Worm (Caenorhabditis elegans): ENCODE results near the gene R07B7.6.

R07B7.6 gene

DNA sequence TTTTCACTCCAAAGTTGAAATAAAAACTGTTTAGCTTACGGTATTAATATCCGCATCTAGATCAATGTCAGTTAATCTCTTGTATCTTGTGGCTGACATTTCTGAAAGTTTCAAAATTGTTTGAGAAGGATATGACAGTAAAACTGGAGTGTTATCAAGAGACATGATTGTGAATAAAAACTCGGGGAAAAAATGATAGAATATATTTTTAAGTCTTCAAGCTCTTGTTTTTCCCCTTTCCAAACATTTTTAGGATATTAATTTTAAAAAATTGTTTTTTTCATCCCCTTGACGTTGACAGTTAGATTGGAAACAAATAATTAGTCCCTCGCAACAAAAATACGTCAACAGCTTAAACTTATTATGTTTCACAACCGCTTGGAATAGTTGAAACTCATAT lies at the start of gene R07B7.6:
R07B7.6 (minus strand) TSS at position 101 of the 400 bp plus-strand sequence.
- no peak for TF ChIP-seq W03F9.2 (tag; optimal IDR thresholded peaks at IDR 0.05)
- no peak for TF ChIP-seq dao-5 (tag; optimal IDR thresholded peaks at IDR 0.05)
- TF ChIP-seq him-1 (tag; optimal IDR thresholded peaks at IDR 0.05) = no peak

DNA sequence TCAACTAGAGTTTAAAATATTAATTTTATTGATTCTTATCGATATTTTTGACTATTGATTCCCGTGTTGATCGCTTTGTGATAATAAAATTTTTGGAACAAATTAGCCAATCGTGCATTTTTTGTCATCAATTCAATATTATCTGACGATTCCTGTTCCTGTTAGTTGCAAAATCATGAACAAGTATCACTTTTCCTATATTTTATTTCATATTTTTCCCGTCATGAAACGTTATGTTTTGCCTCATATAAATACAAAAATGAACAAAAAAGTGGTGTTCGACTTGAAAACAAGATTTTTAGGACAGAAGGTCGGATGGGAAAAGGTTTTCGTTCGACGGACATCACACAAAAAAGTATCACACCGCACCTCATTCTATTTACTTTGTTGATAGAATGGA lies 46.5 kb upstream of the R07B7.6 start, which contains the start of gene C13C4.6:
C13C4.6 (plus strand) TSS at position 301 of the 400 bp plus-strand sequence.
- TF ChIP-seq dao-5 (tag; optimal IDR thresholded peaks at IDR 0.05) (no peak), him-1 (tag; optimal IDR thresholded peaks at IDR 0.05) (no peak), W03F9.2 (tag; optimal IDR thresholded peaks at IDR 0.05) (no peak)

DNA sequence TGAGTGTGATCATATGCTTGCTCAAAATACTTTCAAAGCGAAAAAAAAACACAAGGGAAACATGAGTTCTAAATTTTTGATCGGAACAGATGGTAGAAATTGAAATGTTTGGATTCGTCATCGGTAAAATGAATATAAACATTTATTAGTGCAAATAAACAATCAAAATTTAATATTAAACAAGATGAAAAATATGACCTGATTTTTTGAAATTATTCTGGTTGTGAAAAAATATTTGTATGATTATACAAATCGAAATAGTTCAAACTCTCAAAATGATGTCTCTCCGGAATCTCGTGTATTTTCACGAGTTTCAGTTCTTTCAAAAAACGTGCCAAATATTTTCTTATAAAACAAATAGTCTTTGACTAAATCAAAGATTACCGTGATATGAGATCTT lies 45.6 kb upstream of the R07B7.6 start, which contains the start of gene C13C4.7:
C13C4.7 (minus strand) TSS at position 101 of the 400 bp plus-strand sequence.
- TF ChIP-seq him-1 (tag; optimal IDR thresholded peaks at IDR 0.05) (no peak), W03F9.2 (tag; optimal IDR thresholded peaks at IDR 0.05) (no peak), dao-5 (tag; optimal IDR thresholded peaks at IDR 0.05) (no peak)

DNA sequence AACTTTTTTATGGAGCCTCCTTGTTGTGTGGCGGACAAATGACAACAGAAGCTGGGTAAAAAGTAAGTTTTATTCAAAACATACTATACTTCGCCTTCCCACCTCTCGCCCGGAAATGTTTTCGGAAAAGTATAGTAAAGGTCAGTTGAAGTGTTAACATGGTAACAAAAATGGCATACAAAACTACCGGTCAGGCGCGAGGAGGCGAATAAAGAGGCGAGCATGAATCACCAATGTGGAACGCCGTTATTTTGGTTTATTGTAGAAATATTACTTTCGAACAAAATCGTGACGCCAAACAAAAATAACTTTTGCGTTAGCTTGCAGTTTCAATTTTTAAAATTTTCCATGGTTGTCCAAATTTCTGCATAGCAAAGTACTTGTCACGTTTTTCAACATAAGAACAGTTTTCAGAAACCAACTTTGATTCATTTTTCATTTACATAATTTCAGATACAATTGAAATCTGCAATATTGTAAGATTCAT lies 42.8 kb upstream of the R07B7.6 start, which contains the start of gene C13C4.8:
C13C4.8 (plus strand) TSS at position 437 of the 487 bp plus-strand sequence.
- TF ChIP-seq him-1 (tag; optimal IDR thresholded peaks at IDR 0.05) (no peak), W03F9.2 (tag; optimal IDR thresholded peaks at IDR 0.05) (no peak), dao-5 (tag; optimal IDR thresholded peaks at IDR 0.05) (no peak)

DNA sequence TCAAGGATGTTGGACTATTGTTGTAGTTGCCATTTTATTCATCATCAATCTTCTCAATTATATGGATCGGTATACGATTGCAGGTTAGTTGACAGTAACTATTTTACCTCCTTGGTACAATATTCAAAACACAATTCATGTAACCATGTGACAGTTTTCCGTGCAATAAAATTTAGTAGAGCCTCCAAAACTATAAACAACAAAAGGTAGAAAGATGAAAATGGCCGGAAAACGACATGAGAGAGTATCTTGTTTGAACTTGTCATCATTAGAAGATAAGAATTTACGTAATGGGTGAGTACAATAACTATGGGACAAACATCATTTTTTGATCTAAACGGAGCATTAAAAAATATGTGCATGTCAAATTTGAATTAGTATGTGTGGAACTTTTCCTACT lies 40.4 kb upstream of the R07B7.6 start:
- TF ChIP-seq dao-5 (tag; optimal IDR thresholded peaks at IDR 0.05) = no peak
- TF ChIP-seq W03F9.2 (tag; optimal IDR thresholded peaks at IDR 0.05) = no peak
- TF ChIP-seq him-1 (tag; optimal IDR thresholded peaks at IDR 0.05) = no peak

DNA sequence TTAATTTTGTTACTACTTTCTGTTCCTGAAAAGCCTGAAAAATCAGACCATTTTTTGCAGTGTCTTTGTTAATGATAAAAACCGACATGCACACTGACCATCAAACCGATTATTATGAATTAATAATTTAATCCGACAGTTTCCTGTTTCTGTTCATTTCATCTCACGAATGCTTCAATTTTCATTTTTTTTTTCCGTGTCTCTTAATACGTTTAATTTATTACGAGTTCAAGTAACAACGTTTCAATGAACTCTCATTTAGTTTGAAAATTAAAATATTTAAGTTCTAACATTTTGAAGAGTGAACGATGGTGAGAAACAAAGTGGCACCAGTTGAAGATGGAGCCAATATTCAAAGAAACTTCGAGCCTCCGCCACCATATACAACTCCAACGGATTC lies 39.9 kb upstream of the R07B7.6 start, which contains the start of gene spin-1:
spin-1 (plus strand) TSS at position 301 of the 400 bp plus-strand sequence.
- TF ChIP-seq him-1 (tag; optimal IDR thresholded peaks at IDR 0.05) (no peak), dao-5 (tag; optimal IDR thresholded peaks at IDR 0.05) (no peak), W03F9.2 (tag; optimal IDR thresholded peaks at IDR 0.05) (no peak)

DNA sequence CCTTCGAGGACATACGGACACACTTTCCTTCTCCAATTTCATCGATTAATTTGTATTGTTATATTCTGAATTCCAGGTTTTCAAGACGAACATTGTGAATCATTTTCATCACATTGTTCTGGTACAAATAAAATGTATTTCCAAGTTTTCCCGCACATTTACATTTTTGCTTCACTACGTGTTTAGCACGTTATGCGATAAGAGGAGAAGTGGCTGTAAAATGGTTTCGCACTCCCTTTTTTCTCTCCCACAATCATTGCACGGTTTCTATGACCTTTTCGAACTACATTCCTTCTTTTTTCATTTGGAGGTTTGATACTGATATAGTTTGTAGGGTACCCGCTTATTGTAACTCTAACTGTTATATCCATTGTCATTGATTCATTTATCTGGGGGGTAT lies 38.9 kb upstream of the R07B7.6 start:
- TF ChIP-seq dao-5 (tag; optimal IDR thresholded peaks at IDR 0.05) (no peak), W03F9.2 (tag; optimal IDR thresholded peaks at IDR 0.05) (no peak), him-1 (tag; optimal IDR thresholded peaks at IDR 0.05) (no peak)

DNA sequence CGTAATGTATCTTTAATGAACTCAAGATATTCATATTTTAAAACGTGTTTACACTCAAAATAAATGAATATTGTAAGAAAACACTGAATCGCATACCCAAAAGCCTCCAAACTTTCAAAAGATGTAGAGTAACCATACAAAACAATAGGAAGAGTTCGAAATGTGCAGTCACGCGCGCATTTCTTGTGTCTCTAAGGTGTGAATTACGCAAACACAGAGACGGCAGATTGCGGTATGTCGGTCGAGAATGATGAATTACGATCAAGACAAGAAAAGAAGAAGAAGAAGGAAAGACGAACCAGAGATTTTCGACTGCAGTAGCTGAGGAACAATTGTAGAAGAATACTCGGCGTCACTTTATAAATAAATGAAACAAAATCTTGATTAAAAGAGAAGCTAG lies 36.7 kb upstream of the R07B7.6 start, which contains the start of gene lhpp-1:
lhpp-1 (minus strand) TSS at position 354 of the 400 bp plus-strand sequence.
- no peak for TF ChIP-seq W03F9.2 (tag; optimal IDR thresholded peaks at IDR 0.05)

DNA sequence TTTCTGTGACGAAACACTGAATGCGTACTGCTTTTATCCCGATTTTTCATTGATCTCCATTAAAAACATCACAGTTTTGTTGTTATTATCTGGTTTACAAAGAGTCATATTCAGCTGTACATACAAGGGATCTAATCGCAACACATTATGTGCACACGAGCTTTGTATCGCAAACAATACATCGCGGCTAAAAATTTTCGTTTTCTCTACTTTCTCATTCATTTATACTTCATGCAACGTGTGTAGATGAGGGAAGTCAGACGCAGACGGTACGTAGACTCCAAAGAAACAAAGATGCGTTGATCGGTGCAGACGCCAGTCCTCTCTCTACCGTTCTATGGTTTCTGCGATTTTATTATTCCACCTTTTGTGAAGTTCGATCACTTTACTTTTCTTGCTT lies 32.1 kb upstream of the R07B7.6 start, which contains the start of gene nhr-136:
nhr-136 (plus strand) TSS at position 301 of the 400 bp plus-strand sequence.
- TF ChIP-seq dao-5 (tag; optimal IDR thresholded peaks at IDR 0.05) = no peak
- TF ChIP-seq him-1 (tag; optimal IDR thresholded peaks at IDR 0.05) = no peak

DNA sequence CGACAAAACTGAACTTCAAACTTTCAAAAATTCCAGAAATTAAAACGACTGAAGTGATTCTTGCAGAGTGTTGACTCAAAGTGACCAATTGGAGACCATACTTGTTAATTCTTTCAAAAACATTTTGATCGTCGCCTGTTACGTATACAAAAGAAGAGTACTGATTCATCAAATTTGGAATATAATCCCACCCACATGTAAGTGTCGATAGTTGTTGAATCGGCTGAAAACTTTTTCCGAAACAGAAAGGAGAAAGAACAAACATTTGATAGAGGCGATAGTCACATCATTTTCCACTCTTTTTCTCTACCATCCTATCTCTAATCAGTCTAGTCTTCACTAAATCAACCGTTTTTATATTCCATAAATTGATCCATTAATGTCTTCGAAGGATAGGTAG lies 29.1 kb upstream of the R07B7.6 start, which contains the start of gene nhr-153:
nhr-153 (plus strand) TSS at position 301 of the 400 bp plus-strand sequence.
- no peak for TF ChIP-seq dao-5 (tag; optimal IDR thresholded peaks at IDR 0.05)
- no peak for TF ChIP-seq him-1 (tag; optimal IDR thresholded peaks at IDR 0.05)
- TF ChIP-seq W03F9.2 (tag; optimal IDR thresholded peaks at IDR 0.05) = no peak

DNA sequence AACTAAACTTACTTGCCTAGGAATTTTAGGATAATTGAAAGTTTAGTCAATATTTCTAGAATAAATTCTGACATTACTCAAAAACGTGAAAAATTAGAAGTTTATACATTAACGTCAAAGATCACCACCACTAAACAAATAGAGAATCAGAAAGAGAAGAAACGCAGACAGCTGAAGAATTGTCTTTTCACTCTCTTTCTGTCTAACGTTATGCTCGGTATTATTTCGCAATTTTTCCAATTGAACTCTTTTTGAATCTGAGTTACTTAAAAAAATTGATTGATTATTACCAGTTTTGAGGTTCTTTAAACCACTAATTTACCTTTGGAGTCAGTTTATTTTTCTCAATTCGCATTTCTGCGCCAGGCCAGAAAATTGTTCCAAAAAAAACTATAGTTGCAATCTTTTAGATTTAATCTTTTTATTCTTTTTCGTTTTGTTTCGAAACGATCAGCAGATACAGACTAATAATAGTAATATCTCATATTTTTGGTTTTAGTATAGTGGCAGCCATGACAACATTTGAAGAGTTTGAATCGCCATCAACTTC lies 26.1 kb upstream of the R07B7.6 start, which contains the start of gene nhr-154:
nhr-154 (plus strand) TSS at position 500 of the 550 bp plus-strand sequence.
- TF ChIP-seq W03F9.2 (tag; optimal IDR thresholded peaks at IDR 0.05) (peak; percentile 17), dao-5 (tag; optimal IDR thresholded peaks at IDR 0.05) (no peak), him-1 (tag; optimal IDR thresholded peaks at IDR 0.05) (no peak)

DNA sequence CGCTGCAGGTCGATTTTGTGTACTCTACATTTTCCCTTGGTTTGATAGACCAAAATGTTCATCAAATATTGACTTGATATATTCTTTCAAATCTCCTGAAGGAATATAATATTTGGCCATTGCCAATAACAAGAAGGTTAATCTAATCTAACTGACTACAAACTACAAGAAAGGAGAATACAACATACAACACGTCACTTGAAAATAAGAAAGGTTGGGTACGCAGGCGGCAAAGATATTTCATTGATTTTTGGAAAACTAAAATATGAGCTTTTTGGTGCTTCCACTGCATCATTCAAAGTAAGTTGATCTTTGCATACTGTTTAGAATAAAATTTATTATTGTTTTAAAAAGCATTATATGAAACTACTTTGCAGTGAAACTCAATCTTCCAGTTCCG lies 23.3 kb upstream of the R07B7.6 start, which contains the start of gene nhr-209:
nhr-209 (plus strand) TSS at position 27 of the 400 bp plus-strand sequence.
- TF ChIP-seq dao-5 (tag; optimal IDR thresholded peaks at IDR 0.05) (no peak), W03F9.2 (tag; optimal IDR thresholded peaks at IDR 0.05) (no peak), him-1 (tag; optimal IDR thresholded peaks at IDR 0.05) (no peak)

DNA sequence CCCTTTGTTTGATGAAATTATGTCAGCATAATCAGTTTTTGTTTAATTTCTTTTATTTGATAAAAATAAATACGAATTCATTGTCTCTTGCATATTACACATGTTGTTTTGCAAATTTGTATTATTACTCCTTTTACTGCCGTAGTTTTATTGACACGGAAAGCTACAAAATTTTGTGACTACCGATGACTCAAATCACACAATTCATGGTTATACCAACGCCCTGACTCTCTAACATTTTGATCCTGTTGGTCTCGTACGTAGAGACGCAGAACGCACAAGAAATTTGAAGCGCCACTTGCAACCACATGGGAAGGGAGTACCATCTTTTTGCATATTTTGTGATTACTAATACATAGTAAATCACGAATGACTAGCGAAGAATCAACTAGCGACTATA lies 21.1 kb upstream of the R07B7.6 start, which contains the start of gene nhr-207:
nhr-207 (plus strand) TSS at position 282 of the 400 bp plus-strand sequence.
- TF ChIP-seq dao-5 (tag; optimal IDR thresholded peaks at IDR 0.05) (no peak), W03F9.2 (tag; optimal IDR thresholded peaks at IDR 0.05) (no peak), him-1 (tag; optimal IDR thresholded peaks at IDR 0.05) (no peak)

DNA sequence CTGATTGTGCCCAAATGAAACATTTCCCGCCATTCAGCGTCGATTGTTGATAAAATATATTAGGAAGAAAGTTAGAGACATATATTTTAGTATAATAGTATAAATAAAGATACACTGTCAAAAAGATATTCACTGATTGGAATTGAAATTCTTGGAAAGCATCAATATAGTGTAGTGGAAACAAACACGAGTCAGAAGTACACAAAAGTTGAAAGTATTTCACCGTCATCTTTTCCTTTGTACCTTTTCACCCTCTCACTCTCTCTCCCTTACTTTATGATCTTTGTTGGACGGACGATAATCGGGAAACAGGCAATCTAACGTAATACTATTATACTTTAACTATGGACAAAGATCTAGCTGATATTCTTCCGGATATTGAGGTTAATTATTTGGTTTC lies 19.2 kb upstream of the R07B7.6 start, which contains the start of gene nhr-208:
nhr-208 (plus strand) TSS at position 288 of the 400 bp plus-strand sequence.
- TF ChIP-seq dao-5 (tag; optimal IDR thresholded peaks at IDR 0.05) (no peak), W03F9.2 (tag; optimal IDR thresholded peaks at IDR 0.05) (no peak), him-1 (tag; optimal IDR thresholded peaks at IDR 0.05) (no peak)
